Fruit fly (Drosophila melanogaster): Measurements from ENCODE around the gene lectin-33A.

dm6 chr2L:11023875-11024274 is 22.0 kb downstream of the lectin-33A start:
- TF ChIP-seq usp (GFP tag; optimal IDR thresholded peaks at IDR 0.05) (no peak), Mio (GFP tag; optimal IDR thresholded peaks at IDR 0.05) (no peak), lola (GFP tag; optimal IDR thresholded peaks at IDR 0.05) (no peak), psq (GFP tag; optimal IDR thresholded peaks at IDR 0.05) (no peak), N (GFP tag; optimal IDR thresholded peaks at IDR 0.05) (no peak), CrebA (GFP tag; optimal IDR thresholded peaks at IDR 0.05; ENCODE audit: borderline replicate concordance) (no peak), dmrt93B (GFP tag; optimal IDR thresholded peaks at IDR 0.05) (no peak), sage (GFP tag; optimal IDR thresholded peaks at IDR 0.05) (no peak), Abd-B (GFP tag; optimal IDR thresholded peaks at IDR 0.05) (no peak), ey (GFP tag; optimal IDR thresholded peaks at IDR 0.05) (no peak), Vsx2 (GFP tag; optimal IDR thresholded peaks at IDR 0.05; ENCODE audit: partially characterized antibody) (no peak)

Data from whole organism, wandering third instar larva.